Worm (Caenorhabditis elegans) whole organism, mixed stage, embryonic: ENCODE data around the gene gst-30.

Source experiments
- ceh-83 ChIP-seq: fragments of 200-800 bp; sonication (Bioruptor generic); optimal IDR thresholded peaks from 2 replicates; lab custom pipeline; 2018; ENCODE audit warnings: mild to moderate bottlenecking, missing genetic modification characterization, missing compliant biosample characterization
- ces-1 ChIP-seq: fragments of 150-350 bp; optimal IDR thresholded peaks from 2 replicates; lab custom pipeline; 2014; ENCODE audit warnings: missing biosample characterization, missing genetic modification reagents, missing genetic modification characterization
- elt-3 ChIP-seq: fragments of 150-350 bp; optimal IDR thresholded peaks from 2 replicates; lab custom pipeline; 2014; ENCODE audit warnings: missing biosample characterization, missing genetic modification characterization
- nhr-12 ChIP-seq: fragments of 150-350 bp; optimal IDR thresholded peaks from 2 replicates; lab custom pipeline; 2014; ENCODE audit warnings: missing biosample characterization, missing genetic modification characterization
- nhr-237 ChIP-seq: fragments of 150-350 bp; optimal IDR thresholded peaks from 2 replicates; lab custom pipeline; 2014; ENCODE audit warnings: missing biosample characterization, missing genetic modification characterization
- nhr-76 ChIP-seq: sonication (generic microtip); optimal IDR thresholded peaks from 2 replicates; lab custom pipeline; 2017; ENCODE audit warnings: missing biosample characterization, missing genetic modification characterization
- sptf-1 ChIP-seq: sonication (generic microtip); optimal IDR thresholded peaks from 2 replicates; lab custom pipeline; 2017; ENCODE audit warnings: mild to moderate bottlenecking, missing genetic modification characterization, moderate library complexity, missing compliant biosample characterization
- unc-120 ChIP-seq: sonication (generic microtip); optimal IDR thresholded peaks from 2 replicates; lab custom pipeline; 2017; ENCODE audit warnings: missing genetic modification characterization, missing compliant biosample characterization; ENCODE audit not compliant: poor library complexity, severe bottlenecking
- unc-62 ChIP-seq: fragments of 150-350 bp; optimal IDR thresholded peaks from 2 replicates; lab custom pipeline; 2014; ENCODE audit warnings: missing biosample characterization, missing genetic modification reagents, missing genetic modification characterization
- ztf-11 ChIP-seq: fragments of 150-350 bp; optimal IDR thresholded peaks from 2 replicates; lab custom pipeline; 2014; ENCODE audit warnings: missing biosample characterization, missing genetic modification characterization

DNA sequence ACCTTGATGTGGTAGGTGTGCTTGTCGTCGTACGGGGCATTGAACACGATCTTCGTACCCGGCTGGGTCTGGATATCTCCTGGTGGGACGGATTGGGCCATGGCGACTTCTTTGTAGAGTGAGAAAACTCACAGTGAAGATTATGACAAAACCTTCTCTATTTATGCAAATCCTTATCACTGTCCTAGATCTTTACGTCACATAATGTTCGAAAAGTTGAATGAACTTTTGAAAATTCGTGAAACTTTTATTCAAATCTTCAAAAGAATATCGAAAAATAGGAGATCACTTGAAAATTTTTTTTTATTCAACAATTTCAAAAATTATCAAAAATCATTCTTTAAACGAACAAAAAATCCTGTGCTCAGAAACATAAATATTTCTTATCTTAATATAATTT is 42.3 kb downstream of the gst-30 start, which contains the start of gene msp-33:
- TF ChIP-seq unc-62 (no peak), sptf-1 (tag; lab: Kevin White, UChicago) (no peak), ztf-11 (tag; lab: Kevin White, UChicago) (no peak), elt-3 (tag; lab: Kevin White, UChicago) (no peak), unc-120 (tag; lab: Kevin White, UChicago) (no peak), nhr-76 (tag; lab: Kevin White, UChicago) (no peak), ceh-83 (GFP tag; lab: Kevin White, UChicago) (no peak), ces-1 (GFP tag; lab: Kevin White, UChicago) (no peak), nhr-12 (tag; lab: Kevin White, UChicago) (no peak), nhr-237 (tag; lab: Kevin White, UChicago) (no peak)
